Worm (Caenorhabditis elegans): ENCODE measurements around the gene T22C8.3.

ce11 chrII:8590684-8591083, 31.1 kb downstream of the T22C8.3 start, which contains the start of gene aptf-4:
- no peak for TF ChIP-seq nhr-237 (tag; optimal IDR thresholded peaks at IDR 0.05)
- no peak for TF ChIP-seq mep-1 (tag; optimal IDR thresholded peaks at IDR 0.05)
- TF ChIP-seq blmp-1 (tag; optimal IDR thresholded peaks at IDR 0.05): no peak
- no peak for TF ChIP-seq ces-1 (GFP tag; optimal IDR thresholded peaks at IDR 0.05)
- no peak for TF ChIP-seq mab-5 (tag; optimal IDR thresholded peaks at IDR 0.05)

Measured in whole organism, mixed stage, embryonic.